Worm (Caenorhabditis elegans) whole organism, young adult: ENCODE measurements around the gene ref-1.

Experiments
- B0019.2 ChIP-seq: fragments of 200-800 bp; sonication (Bioruptor generic); conservative IDR thresholded peaks from 2 replicates; pipeline ENCODE4 v1.3.6; 2022; ENCODE audit warnings: missing genetic modification reagents, missing genetic modification characterization, missing compliant biosample characterization
- B0261.1 ChIP-seq: sonication (generic microtip); optimal IDR thresholded peaks from 2 replicates; lab custom pipeline; 2016; ENCODE audit warnings: mild to moderate bottlenecking, missing genetic modification characterization, moderate library complexity, missing compliant biosample characterization
- D2030.7 ChIP-seq: fragments of 200-800 bp; sonication (Bioruptor generic); IDR thresholded peaks from 2 replicates; pipeline ENCODE4 v1.3.6; 2022; ENCODE audit warnings: missing genetic modification reagents, missing genetic modification characterization, missing compliant biosample characterization
- F33H1.4 ChIP-seq: fragments of 200-800 bp; sonication (Bioruptor generic); IDR thresholded peaks from 2 replicates; pipeline ENCODE4 v1.3.6; 2022; ENCODE audit warnings: missing genetic modification reagents, missing genetic modification characterization, missing compliant biosample characterization
- F49E8.2 ChIP-seq: sonication (generic microtip); optimal IDR thresholded peaks from 3 replicates; lab custom pipeline; 2017; ENCODE audit warnings: missing genetic modification characterization, mild to moderate bottlenecking, missing compliant biosample characterization, antibody characterized with exemption, moderate library complexity; ENCODE audit not compliant: insufficient read depth
- F55B11.4 ChIP-seq: sonication (generic microtip); optimal IDR thresholded peaks from 2 replicates; lab custom pipeline; 2016; ENCODE audit warnings: missing compliant biosample characterization, missing genetic modification characterization, borderline replicate concordance; ENCODE audit not compliant: insufficient read depth
- K11D2.4 ChIP-seq: fragments of 200-800 bp; sonication (Bioruptor generic); IDR thresholded peaks from 2 replicates; pipeline ENCODE4 v1.3.6; 2022; ENCODE audit warnings: missing genetic modification reagents, missing genetic modification characterization, missing compliant biosample characterization
- K12H6.12 ChIP-seq: fragments of 200-800 bp; sonication (Bioruptor generic); optimal IDR thresholded peaks from 2 replicates; lab custom pipeline; 2018; ENCODE audit warnings: mild to moderate bottlenecking, missing genetic modification characterization, missing compliant biosample characterization
- T07F8.4 ChIP-seq: sonication (generic microtip); optimal IDR thresholded peaks from 2 replicates; lab custom pipeline; 2016; ENCODE audit warnings: mild to moderate bottlenecking, missing genetic modification characterization, moderate library complexity, missing compliant biosample characterization
- T26A5.8 ChIP-seq: sonication (generic microtip); optimal IDR thresholded peaks from 2 replicates; lab custom pipeline; 2016; ENCODE audit warnings: missing genetic modification characterization, missing compliant biosample characterization
- Y53G8AR.9 ChIP-seq: fragments of 200-800 bp; sonication (Bioruptor generic); conservative IDR thresholded peaks from 2 replicates; pipeline ENCODE4 v1.3.6; 2022; ENCODE audit warnings: missing genetic modification reagents, missing genetic modification characterization, missing compliant biosample characterization
- Y79H2A.3 ChIP-seq: fragments of 200-800 bp; sonication (Bioruptor generic); conservative IDR thresholded peaks from 2 replicates; pipeline ENCODE4 v1.3.6; 2022; ENCODE audit warnings: missing genetic modification reagents, missing genetic modification characterization, missing compliant biosample characterization
- aptf-2 ChIP-seq: fragments of 200-800 bp; sonication (Bioruptor generic); conservative IDR thresholded peaks from 2 replicates; pipeline ENCODE4 v1.3.6; 2022; ENCODE audit warnings: missing genetic modification reagents, missing genetic modification characterization, missing compliant biosample characterization
- aptf-3 ChIP-seq: fragments of 200-800 bp; sonication (Bioruptor generic); IDR thresholded peaks from 2 replicates; pipeline ENCODE4 v1.3.6; 2022; ENCODE audit warnings: missing genetic modification characterization, missing compliant biosample characterization
- athp-1 ChIP-seq: sonication (generic microtip); optimal IDR thresholded peaks from 2 replicates; lab custom pipeline; 2017; ENCODE audit warnings: mild to moderate bottlenecking, missing genetic modification characterization, missing compliant biosample characterization
- attf-3 ChIP-seq: fragments of 200-800 bp; sonication (Bioruptor generic); conservative IDR thresholded peaks from 2 replicates; pipeline ENCODE4 v1.3.6; 2022; ENCODE audit warnings: missing genetic modification reagents, missing genetic modification characterization, missing compliant biosample characterization
- ccch-3 ChIP-seq: fragments of 200-800 bp; sonication (Bioruptor generic); optimal IDR thresholded peaks from 2 replicates; lab custom pipeline; 2018; ENCODE audit warnings: mild to moderate bottlenecking, missing genetic modification characterization, missing compliant biosample characterization
- cebp-1 ChIP-seq, 2 experiments: fragments of 200-800 bp in 1 of 2; sonication (Bioruptor generic) in 1 of 2; sonication (generic microtip) in 1 of 2; IDR thresholded peaks in 1 of 2; optimal IDR thresholded peaks in 1 of 2; 2 replicates each; pipeline versions ENCODE4 v1.3.6 to Lab custom; 2017 to 2022; ENCODE audit warnings: missing compliant biosample characterization in 2 of 2, missing genetic modification characterization in 2 of 2, mild to moderate bottlenecking in 1 of 2, missing genetic modification reagents in 1 of 2, moderate library complexity in 1 of 2
- ceh-100 ChIP-seq: fragments of 200-800 bp; sonication (Bioruptor generic); IDR thresholded peaks from 2 replicates; pipeline ENCODE4 v1.3.6; 2022; ENCODE audit warnings: missing genetic modification reagents, missing genetic modification characterization, missing compliant biosample characterization
- ceh-79 ChIP-seq: sonication (generic microtip); optimal IDR thresholded peaks from 2 replicates; lab custom pipeline; 2017; ENCODE audit warnings: mild to moderate bottlenecking, missing genetic modification characterization, missing compliant biosample characterization
- efl-1 ChIP-seq: fragments of 150-350 bp; optimal IDR thresholded peaks from 2 replicates; lab custom pipeline; 2014; ENCODE audit warnings: missing biosample characterization, missing genetic modification reagents, missing genetic modification characterization
- egl-18 ChIP-seq: fragments of 200-800 bp; sonication (Bioruptor generic); IDR thresholded peaks from 2 replicates; pipeline ENCODE4 v1.3.6; 2022; ENCODE audit warnings: missing genetic modification reagents, missing genetic modification characterization, missing compliant biosample characterization
- egrh-3 ChIP-seq: fragments of 200-800 bp; sonication (Bioruptor generic); IDR thresholded peaks from 2 replicates; pipeline ENCODE4 v1.3.6; 2022; ENCODE audit warnings: missing genetic modification reagents, missing genetic modification characterization, missing compliant biosample characterization
- ekl-4 ChIP-seq: fragments of 200-800 bp; sonication (Bioruptor generic); IDR thresholded peaks from 2 replicates; pipeline ENCODE4 v1.3.6; 2022; ENCODE audit warnings: missing genetic modification reagents, missing genetic modification characterization, missing compliant biosample characterization
- hmg-20 ChIP-seq: fragments of 200-800 bp; sonication (Bioruptor generic); IDR thresholded peaks from 2 replicates; pipeline ENCODE4 v1.3.6; 2022; ENCODE audit warnings: missing genetic modification reagents, missing genetic modification characterization, missing compliant biosample characterization
- let-607 ChIP-seq, 2 experiments: fragments of 200-800 bp in 1 of 2; sonication (Bioruptor generic) in 1 of 2; sonication (generic microtip) in 1 of 2; optimal IDR thresholded peaks; 2 replicates each; lab custom pipeline; 2016 to 2018; ENCODE audit warnings: mild to moderate bottlenecking in 2 of 2, missing compliant biosample characterization in 2 of 2, missing genetic modification characterization in 2 of 2, moderate library complexity in 2 of 2, missing genotype in 1 of 2
- lir-1 ChIP-seq: fragments of 200-800 bp; sonication (Bioruptor generic); conservative IDR thresholded peaks from 2 replicates; pipeline ENCODE4 v1.3.6; 2022; ENCODE audit warnings: missing genetic modification reagents, missing genetic modification characterization, missing compliant biosample characterization
- madf-10 ChIP-seq: sonication (generic microtip); optimal IDR thresholded peaks from 2 replicates; lab custom pipeline; 2016; ENCODE audit warnings: mild to moderate bottlenecking, missing genetic modification characterization, missing compliant biosample characterization
- madf-3 ChIP-seq: fragments of 200-800 bp; sonication (Bioruptor generic); IDR thresholded peaks from 2 replicates; pipeline ENCODE4 v1.3.6; 2022; ENCODE audit warnings: missing genetic modification reagents, missing genetic modification characterization, missing compliant biosample characterization
- madf-6 ChIP-seq: fragments of 200-800 bp; sonication (Bioruptor generic); IDR thresholded peaks from 2 replicates; pipeline ENCODE4 v1.3.6; 2022; ENCODE audit warnings: missing genetic modification reagents, missing genetic modification characterization, missing compliant biosample characterization
- madf-8 ChIP-seq: fragments of 200-800 bp; sonication (Bioruptor generic); conservative IDR thresholded peaks from 2 replicates; pipeline ENCODE4 v1.3.6; 2022; ENCODE audit warnings: missing genetic modification reagents, missing genetic modification characterization, missing compliant biosample characterization
- mxl-1 ChIP-seq: sonication (generic microtip); optimal IDR thresholded peaks from 2 replicates; lab custom pipeline; 2016; ENCODE audit warnings: missing genetic modification characterization, missing compliant biosample characterization
- nfya-2 ChIP-seq: fragments of 200-800 bp; sonication (Bioruptor generic); IDR thresholded peaks from 2 replicates; pipeline ENCODE4 v1.3.6; 2022; ENCODE audit warnings: missing genetic modification reagents, missing genetic modification characterization, missing compliant biosample characterization
- nhr-120 ChIP-seq: fragments of 200-800 bp; sonication (Bioruptor generic); IDR thresholded peaks from 2 replicates; pipeline ENCODE4 v1.3.6; 2022; ENCODE audit warnings: missing genetic modification characterization, missing compliant biosample characterization
- nhr-27 ChIP-seq: fragments of 200-800 bp; sonication (Bioruptor generic); optimal IDR thresholded peaks from 2 replicates; lab custom pipeline; 2018; ENCODE audit warnings: mild to moderate bottlenecking, missing genetic modification characterization, moderate library complexity, missing compliant biosample characterization
- repo-1 ChIP-seq: sonication (generic microtip); optimal IDR thresholded peaks from 2 replicates; lab custom pipeline; 2017; ENCODE audit warnings: mild to moderate bottlenecking, missing genetic modification characterization, missing compliant biosample characterization
- snpc-1.3 ChIP-seq: sonication (generic microtip); optimal IDR thresholded peaks from 2 replicates; lab custom pipeline; 2017; ENCODE audit warnings: missing genetic modification characterization, mild to moderate bottlenecking, missing compliant biosample characterization, antibody characterized with exemption, moderate library complexity, missing genotype, missing genetic modification reagents; ENCODE audit not compliant: insufficient read depth
- snpc-4 ChIP-seq, 5 experiments: fragments of 150-350 bp in 1 of 5; sonication (generic microtip) in 4 of 5; optimal IDR thresholded peaks; 2 replicates each; lab custom pipeline; 2014 to 2018; ENCODE audit warnings: missing genetic modification characterization in 5 of 5, missing biosample characterization in 3 of 5, antibody characterized with exemption in 2 of 5, mild to moderate bottlenecking in 2 of 5, missing compliant biosample characterization in 2 of 5, missing genotype in 2 of 5, moderate library complexity in 2 of 5, missing genetic modification reagents in 1 of 5
- somi-1 ChIP-seq: fragments of 200-800 bp; sonication (Bioruptor generic); optimal IDR thresholded peaks from 2 replicates; lab custom pipeline; 2018; ENCODE audit warnings: mild to moderate bottlenecking, missing genetic modification characterization, missing compliant biosample characterization
- xnd-1 ChIP-seq: sonication (generic microtip); optimal IDR thresholded peaks from 2 replicates; lab custom pipeline; 2016; ENCODE audit warnings: missing genotype, missing genetic modification reagents, missing genetic modification characterization, missing compliant biosample characterization
- ztf-28 ChIP-seq: fragments of 200-800 bp; sonication (Bioruptor generic); IDR thresholded peaks from 2 replicates; pipeline ENCODE4 v1.3.6; 2022; ENCODE audit warnings: missing genetic modification reagents, missing genetic modification characterization, missing compliant biosample characterization
- ztf-6 ChIP-seq: fragments of 200-800 bp; sonication (Bioruptor generic); IDR thresholded peaks from 2 replicates; pipeline ENCODE4 v1.3.6; 2022; ENCODE audit warnings: missing genetic modification reagents, missing genetic modification characterization, missing compliant biosample characterization

ref-1 gene

DNA sequence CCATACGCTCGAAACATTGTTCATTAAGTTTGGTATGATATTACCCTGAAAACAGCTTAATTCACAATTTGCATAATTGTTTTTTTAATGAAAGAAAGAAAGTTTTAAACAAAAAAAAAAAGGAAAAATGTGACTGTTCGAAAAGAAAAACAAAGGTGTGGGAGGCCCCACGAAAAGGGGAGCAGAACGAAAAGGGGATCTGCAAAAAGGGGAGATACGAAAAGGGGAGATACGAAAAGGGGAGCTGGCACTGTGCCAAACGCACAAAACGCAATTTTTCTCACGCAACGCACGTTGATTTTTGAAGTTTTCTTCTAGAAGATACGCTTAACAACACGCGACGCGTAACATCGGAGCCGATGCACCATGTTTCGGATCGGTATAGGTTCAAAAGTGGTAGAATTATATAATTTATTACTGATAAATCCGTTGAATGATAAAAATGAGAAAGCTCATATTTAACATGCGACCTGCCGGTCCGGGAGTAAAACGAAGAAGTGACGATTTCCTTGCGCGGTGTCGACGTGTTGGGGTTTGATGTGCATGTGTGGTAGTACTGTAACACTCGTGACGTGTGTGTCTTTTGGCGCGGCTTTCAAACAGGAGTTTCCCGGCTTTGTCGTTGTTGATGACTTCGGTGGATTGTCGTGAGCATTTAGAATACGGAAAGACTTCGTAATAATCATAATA is 29.5 kb downstream of the ref-1 start, which contains the start of gene nrde-2:
TSS of gene nrde-2 (minus strand) at position 45 of the 690 bp plus-strand sequence.
- TF ChIP-seq D2030.7 (GFP tag; lab: Robert Waterston, UW) (peak; percentile 15; the same call in 1 of the 2 replicates), K11D2.4 (GFP tag; lab: Robert Waterston, UW) (0 out of 2 replicates have a peak, but pooled peaks have one; percentile 44), ceh-100 (peak; percentile 90), egrh-3 (GFP tag; lab: Robert Waterston, UW) (peak; percentile 67), madf-8 (GFP tag; lab: Robert Waterston, UW) (0 out of 2 replicates have a peak, but pooled peaks have one; percentile 14), lir-1 (0 out of 2 replicates have a peak, but pooled peaks have one; percentile 39), F33H1.4 (GFP tag; lab: Robert Waterston, UW) (peak; percentile 75)

DNA sequence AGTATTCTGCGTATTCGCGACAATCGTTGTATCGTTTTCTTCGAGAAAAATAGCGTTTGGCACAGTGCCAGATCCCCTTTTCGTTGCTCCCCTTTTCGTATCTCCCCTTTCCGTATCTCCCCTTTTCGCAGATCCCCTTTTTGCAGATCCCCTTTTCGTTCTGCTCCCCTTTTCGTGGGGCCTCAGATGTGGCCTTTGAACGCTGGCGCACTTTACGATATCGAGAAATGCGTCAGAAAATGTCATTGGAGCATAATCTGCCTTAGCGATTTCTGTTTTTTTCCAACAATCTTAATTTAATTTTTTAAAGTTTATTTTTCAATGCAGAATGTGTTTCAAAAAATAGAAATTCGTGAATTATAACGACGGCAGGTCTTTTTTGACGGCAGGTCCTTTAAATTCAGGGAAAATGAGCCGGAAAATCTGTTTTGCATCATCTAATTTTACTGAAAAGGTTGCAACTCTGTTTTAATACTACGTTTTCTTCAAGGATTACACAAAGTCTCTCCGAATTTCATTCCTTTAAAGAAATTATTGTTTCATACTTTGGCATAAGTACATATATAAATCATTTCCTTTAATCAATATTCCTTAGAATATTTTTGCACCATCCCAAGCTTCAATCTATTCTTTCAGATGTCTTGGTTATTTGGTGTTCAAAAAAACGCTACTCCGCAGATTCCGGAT is 30.2 kb downstream of the ref-1 start, which contains the start of gene atad-3:
TSS of gene atad-3 (plus strand) at position 637 of the 687 bp plus-strand sequence.
- peak; percentile 49 for TF ChIP-seq F49E8.2
- peak; percentile 94 for TF ChIP-seq madf-3
- peak; percentile 89 for TF ChIP-seq cebp-1 (GFP tag; IDR thresholded peaks at IDR 0.05; lab: Robert Waterston, UW)
- TF ChIP-seq cebp-1 (tag; optimal IDR thresholded peaks at IDR 0.05; lab: Kevin White, UChicago), result peak; percentile 86
- TF ChIP-seq ccch-3, result peak; percentile 40
- no peak for TF ChIP-seq nhr-27 (tag; lab: Kevin White, UChicago)
- peak; percentile 83 for TF ChIP-seq egl-18 (GFP tag; lab: Robert Waterston, UW)
- TF ChIP-seq egrh-3 (GFP tag; lab: Robert Waterston, UW), result peak; percentile 90
- TF ChIP-seq ekl-4 (GFP tag; lab: Robert Waterston, UW), result peak; percentile 94
- TF ChIP-seq snpc-1.3 (tag; lab: Kevin White, UChicago), result peak; percentile 12
- no peak for TF ChIP-seq xnd-1 (tag; lab: Kevin White, UChicago)
- no peak for TF ChIP-seq ceh-79
- TF ChIP-seq somi-1, result peak; percentile 77
- TF ChIP-seq efl-1 (GFP tag; lab: Kevin White, UChicago), result peak; percentile 68
- peak; percentile 23 for TF ChIP-seq snpc-4 (GFP tag; optimal IDR thresholded peaks at IDR 0.05; lab: Kevin White, UChicago)
- TF ChIP-seq snpc-4 (tag; optimal IDR thresholded peaks at IDR 0.05; lab: Kevin White, UChicago), result peak; percentile 21 to 69 (median 52)
- TF ChIP-seq Y79H2A.3 (GFP tag; lab: Robert Waterston, UW), result peak; percentile 88
- TF ChIP-seq nhr-120 (GFP tag; lab: Robert Waterston, UW), result no peak
- peak; percentile 79 for TF ChIP-seq K12H6.12 (tag; lab: Kevin White, UChicago)
- TF ChIP-seq madf-6, result peak; percentile 81
- TF ChIP-seq athp-1 (tag; lab: Kevin White, UChicago), result peak; percentile 84
- peak; percentile 95 for TF ChIP-seq Y53G8AR.9
- TF ChIP-seq hmg-20 (GFP tag; lab: Robert Waterston, UW), result peak; percentile 87
- peak; percentile 36 for TF ChIP-seq T07F8.4 (tag; lab: Kevin White, UChicago)
- TF ChIP-seq ztf-6 (GFP tag; lab: Robert Waterston, UW), result peak; percentile 93
- TF ChIP-seq nfya-2 (GFP tag; lab: Robert Waterston, UW), result no peak
- TF ChIP-seq let-607 (tag; optimal IDR thresholded peaks at IDR 0.05; lab: Kevin White, UChicago), result peak in 1 of 2 experiments; percentile 63
- TF ChIP-seq B0261.1, result peak; percentile 10
- peak; percentile 86 for TF ChIP-seq attf-3 (GFP tag; lab: Robert Waterston, UW)
- TF ChIP-seq T26A5.8 (tag; lab: Kevin White, UChicago), result no peak
- TF ChIP-seq aptf-2 (GFP tag; lab: Robert Waterston, UW), result peak; percentile 94
- TF ChIP-seq B0019.2 (GFP tag; lab: Robert Waterston, UW), result peak; percentile 95
- no peak for TF ChIP-seq aptf-3 (GFP tag; lab: Robert Waterston, UW)
- TF ChIP-seq madf-10 (tag; lab: Kevin White, UChicago), result peak; percentile 87
- peak; percentile 98 for TF ChIP-seq ztf-28
- no peak for TF ChIP-seq mxl-1 (tag; lab: Kevin White, UChicago)
- no peak for TF ChIP-seq repo-1 (tag; lab: Kevin White, UChicago)
- no peak for TF ChIP-seq F55B11.4 (tag; lab: Kevin White, UChicago)
